Worm (Caenorhabditis elegans): ENCODE results near the gene sly-1.
A peak's percentile ranks its signal among the peaks of the same experiment; 100 is the strongest.

DNA sequence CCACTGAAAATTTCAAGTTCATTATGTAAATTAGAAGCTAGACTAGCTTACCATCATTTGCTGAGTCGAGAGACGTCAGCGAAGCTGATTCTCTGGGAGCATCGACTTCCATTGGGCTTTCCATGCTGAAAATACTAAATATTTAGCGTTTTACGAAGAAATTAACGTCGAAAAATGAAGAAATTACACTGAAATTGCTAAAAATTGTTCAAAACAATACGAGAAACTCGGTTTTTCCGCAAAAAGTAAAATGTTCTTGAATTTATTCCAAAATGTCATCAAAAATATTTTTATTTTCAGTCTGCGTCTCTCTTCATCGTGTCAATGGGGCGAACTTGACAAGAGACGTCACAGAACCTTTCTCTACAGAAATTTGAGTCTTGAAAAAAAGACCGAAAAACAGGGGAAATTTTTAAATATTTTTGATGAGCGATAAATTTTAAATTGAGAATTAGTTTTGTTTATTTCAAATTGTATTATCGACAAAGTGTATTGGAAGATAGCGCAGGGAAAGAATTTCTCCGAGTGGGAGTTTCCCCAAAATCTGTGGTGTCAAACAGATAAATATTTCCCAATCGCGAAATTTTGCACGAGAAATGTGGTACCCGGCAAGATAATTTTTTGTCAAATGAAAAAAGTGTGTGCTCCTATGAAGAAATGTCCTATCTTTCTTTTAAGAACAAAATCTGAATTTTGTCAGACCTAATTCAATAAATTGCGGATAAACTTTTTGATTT is 46.3 kb upstream of the sly-1 start, which contains the start of gene ecps-1:
- TF ChIP-seq snpc-1.3 (tag; optimal IDR thresholded peaks at IDR 0.05; ENCODE audit: insufficient read depth) = peak; percentile 79
- no peak for TF ChIP-seq unc-62 (GFP tag; optimal IDR thresholded peaks at IDR 0.05)
- no peak for TF ChIP-seq Y56A3A.18 (GFP tag; IDR thresholded peaks at IDR 0.05)
- no peak for TF ChIP-seq nhr-90 (tag; optimal IDR thresholded peaks at IDR 0.05)
- TF ChIP-seq pha-4 (tag; optimal IDR thresholded peaks at IDR 0.05) = peak; percentile 67
- peak; percentile 64 for TF ChIP-seq efl-1 (GFP tag; optimal IDR thresholded peaks at IDR 0.05)
